Fruit fly (Drosophila melanogaster): Measurements from ENCODE around the gene CG15525.

The CG15525 gene

DNA sequence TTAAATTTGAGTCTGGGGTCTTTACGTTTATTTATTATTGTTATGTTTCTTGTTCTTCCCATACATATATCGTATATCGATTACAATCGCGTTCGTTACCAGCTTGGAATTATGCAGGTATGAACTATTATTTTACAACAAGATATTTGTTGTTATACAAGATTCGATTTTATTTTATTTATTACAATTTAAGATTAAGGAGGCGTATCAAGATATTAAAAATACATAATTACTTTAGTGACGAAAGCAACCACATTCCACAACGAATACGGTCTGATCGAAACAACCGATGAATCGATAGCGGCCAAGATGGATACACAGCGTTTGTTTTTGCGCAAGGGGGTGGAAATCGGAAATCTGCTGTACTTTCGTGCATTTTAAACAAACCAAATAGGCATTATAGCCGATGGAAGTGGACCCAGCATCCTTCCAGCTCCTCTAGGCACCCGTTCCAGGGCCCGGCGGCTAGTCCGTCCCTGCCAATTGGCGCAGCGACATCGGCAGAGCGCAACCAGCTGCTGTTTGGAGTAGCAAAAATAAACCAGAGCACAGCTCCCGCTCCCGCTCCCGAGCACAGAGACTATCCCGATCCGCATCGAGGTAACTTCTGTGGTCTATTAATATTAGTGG, at the start of gene CG15525, which contains the start of gene CG11504 (continued):
- TF ChIP-seq CoRest (tag; optimal IDR thresholded peaks at IDR 0.05) (peak; percentile 50), ranshi (GFP tag; IDR thresholded peaks at IDR 0.05) (peak; percentile 58), CG8089 (GFP tag; optimal IDR thresholded peaks at IDR 0.05) (peak; percentile 16), NK7.1 (GFP tag; optimal IDR thresholded peaks at IDR 0.05) (no peak), H15 (GFP tag; IDR thresholded peaks at IDR 0.05) (no peak), Taf1 (GFP tag; IDR thresholded peaks at IDR 0.05) (no peak), Hr39 (optimal IDR thresholded peaks at IDR 0.05) (no peak), az2 (GFP tag; optimal IDR thresholded peaks at IDR 0.05) (peak; percentile 51), corto (GFP tag; optimal IDR thresholded peaks at IDR 0.05) (no peak), Bgb (GFP tag; IDR thresholded peaks at IDR 0.05; ENCODE audit: partially characterized antibody) (peak; percentile 91), CG10147 (GFP tag; optimal IDR thresholded peaks at IDR 0.05) (no peak), rib (GFP tag; IDR thresholded peaks at IDR 0.05) (no peak), CG3407 (GFP tag; optimal IDR thresholded peaks at IDR 0.05) (no peak), CG15011 (GFP tag; optimal IDR thresholded peaks at IDR 0.05) (no peak), p53 (GFP tag; optimal IDR thresholded peaks at IDR 0.05) (no peak), CG16779 (GFP tag; IDR thresholded peaks at IDR 0.05) (no peak), Hmx (GFP tag; optimal IDR thresholded peaks at IDR 0.05) (no peak), Dref (GFP tag; IDR thresholded peaks at IDR 0.05) (peak; percentile 90), cato (GFP tag; optimal IDR thresholded peaks at IDR 0.05; ENCODE audit: borderline replicate concordance) (no peak), CG2678 (tag; optimal IDR thresholded peaks at IDR 0.05) (no peak), CG5245 (GFP tag; optimal IDR thresholded peaks at IDR 0.05) (no peak), CG6272 (GFP tag; IDR thresholded peaks at IDR 0.05) (peak; percentile 66), CG10543 (GFP tag; optimal IDR thresholded peaks at IDR 0.05) (no peak), CG2129 (GFP tag; IDR thresholded peaks at IDR 0.05; ENCODE audit: partially characterized antibody) (peak; percentile 78), stwl (tag; optimal IDR thresholded peaks at IDR 0.05) (peak; percentile 69), CG15514 (GFP tag; optimal IDR thresholded peaks at IDR 0.05) (peak; percentile 57), odd (GFP tag; optimal IDR thresholded peaks at IDR 0.05) (no peak), CG12071 (GFP tag; optimal IDR thresholded peaks at IDR 0.05) (no peak), Hmr (GFP tag; optimal IDR thresholded peaks at IDR 0.05) (no peak), nerfin-2 (GFP tag; IDR thresholded peaks at IDR 0.05; ENCODE audit: partially characterized antibody) (peak; percentile 86), croc (GFP tag; conservative IDR thresholded peaks at IDR 0.05) (no peak; the same call in 2 of the 3 replicates), CG2202 (tag; optimal IDR thresholded peaks at IDR 0.05) (no peak), CG7271 (tag; optimal IDR thresholded peaks at IDR 0.05) (no peak), vvl (GFP tag; IDR thresholded peaks at IDR 0.05) (peak; percentile 62; the same call in 1 of the 2 replicates), HmgZ (tag; optimal IDR thresholded peaks at IDR 0.05) (peak; percentile 63), Sry-δ (GFP tag; optimal IDR thresholded peaks at IDR 0.05) (peak; percentile 74), Vsx1 (GFP tag; optimal IDR thresholded peaks at IDR 0.05) (no peak), Dek (tag; optimal IDR thresholded peaks at IDR 0.05) (peak; percentile 24), H2.0 (GFP tag; IDR thresholded peaks at IDR 0.05) (peak; percentile 21; the same call in 1 of the 2 replicates), cas (GFP tag; IDR thresholded peaks at IDR 0.05) (peak; percentile 8; the same call in 1 of the 2 replicates), CG11723 (GFP tag; optimal IDR thresholded peaks at IDR 0.05) (no peak), ac (GFP tag; optimal IDR thresholded peaks at IDR 0.05) (no peak), pnt (GFP tag; optimal IDR thresholded peaks at IDR 0.05) (peak; percentile 24), CG10209 (GFP tag; optimal IDR thresholded peaks at IDR 0.05) (no peak), shn (GFP tag; optimal IDR thresholded peaks at IDR 0.05) (peak; percentile 51), Sry-β (GFP tag; optimal IDR thresholded peaks at IDR 0.05) (no peak), zen2 (GFP tag; IDR thresholded peaks at IDR 0.05; ENCODE audit: partially characterized antibody) (peak; percentile 28; the same call in 1 of the 3 replicates), CG31388 (GFP tag; optimal IDR thresholded peaks at IDR 0.05) (no peak), gcm2 (GFP tag; optimal IDR thresholded peaks at IDR 0.05) (no peak), Ptx1 (GFP tag; IDR thresholded peaks at IDR 0.05) (peak; percentile 85)
